Fruit fly (Drosophila melanogaster): Measurements from ENCODE around the gene alpha-Est10.

Gene alpha-Est10

dm6 chr3R:7506314-7506988, 12.8 kb upstream of the alpha-Est10 start (continued):
- TF ChIP-seq bbx (GFP tag; IDR thresholded peaks at IDR 0.05; ENCODE audit: partially characterized antibody) = no peak
- no peak for TF ChIP-seq CG1024 (GFP tag; IDR thresholded peaks at IDR 0.05)
- no peak for TF ChIP-seq unc-4 (GFP tag; IDR thresholded peaks at IDR 0.05; ENCODE audit: partially characterized antibody)
- TF ChIP-seq nom (GFP tag; optimal IDR thresholded peaks at IDR 0.05) = no peak
- TF ChIP-seq CG17359 (tag; optimal IDR thresholded peaks at IDR 0.05) = peak; percentile 57
- TF ChIP-seq hbn (GFP tag; IDR thresholded peaks at IDR 0.05; ENCODE audit: partially characterized antibody) = no peak
- TF ChIP-seq CG15269 (tag; optimal IDR thresholded peaks at IDR 0.05) = peak; percentile 86
- TF ChIP-seq klu (GFP tag; IDR thresholded peaks at IDR 0.05) = peak; percentile 70; the same call in 1 of the 2 replicates
- peak; percentile 91 for TF ChIP-seq HLH54F (GFP tag; optimal IDR thresholded peaks at IDR 0.05)
- TF ChIP-seq CG16863 (GFP tag; optimal IDR thresholded peaks at IDR 0.05) = peak; percentile 42
- TF ChIP-seq Hey (tag; optimal IDR thresholded peaks at IDR 0.05) = peak; percentile 3
- TF ChIP-seq CG12071 (GFP tag; optimal IDR thresholded peaks at IDR 0.05) = peak; percentile 79
- peak; percentile 85 for TF ChIP-seq CG6175 (GFP tag; IDR thresholded peaks at IDR 0.05)
- TF ChIP-seq pita (GFP tag; optimal IDR thresholded peaks at IDR 0.05) = no peak
- peak; percentile 62 for TF ChIP-seq CG4730 (GFP tag; IDR thresholded peaks at IDR 0.05)
- peak; percentile 56 for TF ChIP-seq stc (GFP tag; IDR thresholded peaks at IDR 0.05)
- TF ChIP-seq CG8944 (GFP tag; optimal IDR thresholded peaks at IDR 0.05) = peak; percentile 77
- TF ChIP-seq CG7928 (GFP tag; optimal IDR thresholded peaks at IDR 0.05) = peak; percentile 65
- TF ChIP-seq toy (GFP tag; IDR thresholded peaks at IDR 0.05) = peak; percentile 77; the same call in 1 of the 2 replicates
- no peak for TF ChIP-seq CG10565 (GFP tag; optimal IDR thresholded peaks at IDR 0.05)
- peak; percentile 59; the same call in 2 of the 3 replicates for TF ChIP-seq zfh1 (GFP tag; IDR thresholded peaks at IDR 0.05)
- TF ChIP-seq cad (GFP tag; optimal IDR thresholded peaks at IDR 0.05) = no peak
- peak; percentile 82 for TF ChIP-seq CG13894 (tag; optimal IDR thresholded peaks at IDR 0.05)
- peak; percentile 74 for TF ChIP-seq CG18011 (GFP tag; optimal IDR thresholded peaks at IDR 0.05)
- peak; percentile 87 for TF ChIP-seq fd3F (GFP tag; optimal IDR thresholded peaks at IDR 0.05)
- TF ChIP-seq CG8290 (GFP tag; optimal IDR thresholded peaks at IDR 0.05) = no peak
- peak in 1 of 2 experiments; percentile 95 for TF ChIP-seq CG8290 (tag; optimal IDR thresholded peaks at IDR 0.05)
- TF ChIP-seq jumu (GFP tag; optimal IDR thresholded peaks at IDR 0.05) = peak; percentile 76
- TF ChIP-seq gsb (GFP tag; IDR thresholded peaks at IDR 0.05) = peak; percentile 71
- TF ChIP-seq dm (GFP tag; optimal IDR thresholded peaks at IDR 0.05) = peak; percentile 69
- TF ChIP-seq pros (GFP tag; optimal IDR thresholded peaks at IDR 0.05) = no peak
- TF ChIP-seq ken (GFP tag; IDR thresholded peaks at IDR 0.05) = 0 out of 3 replicates have a peak, but pooled peaks have one; percentile 23
- peak; percentile 81 for TF ChIP-seq CrebB (tag; optimal IDR thresholded peaks at IDR 0.05)
- peak; percentile 82 for TF ChIP-seq CG15011 (GFP tag; optimal IDR thresholded peaks at IDR 0.05)
- peak; percentile 48; the same call in 1 of the 3 replicates for TF ChIP-seq ci (GFP tag; IDR thresholded peaks at IDR 0.05)
- peak; percentile 18 for TF ChIP-seq ash1 (GFP tag; optimal IDR thresholded peaks at IDR 0.05)
- no peak for TF ChIP-seq gt (GFP tag; IDR thresholded peaks at IDR 0.05)
- TF ChIP-seq Gsc (GFP tag; IDR thresholded peaks at IDR 0.05) = no peak
- TF ChIP-seq Hr39 (optimal IDR thresholded peaks at IDR 0.05) = no peak
- peak; percentile 77 to 78 for TF ChIP-seq Hr51 (GFP tag; optimal IDR thresholded peaks at IDR 0.05)
- no peak for TF ChIP-seq crol (GFP tag; IDR thresholded peaks at IDR 0.05)
- TF ChIP-seq CG13296 (GFP tag; optimal IDR thresholded peaks at IDR 0.05) = peak; percentile 81
- peak; percentile 89 for TF ChIP-seq PHDP (tag; optimal IDR thresholded peaks at IDR 0.05)
- peak; percentile 83 for TF ChIP-seq CG31224 (GFP tag; IDR thresholded peaks at IDR 0.05)
- TF ChIP-seq CG2202 (tag; optimal IDR thresholded peaks at IDR 0.05) = no peak
- peak; percentile 58 for TF ChIP-seq Nf-YB (GFP tag; optimal IDR thresholded peaks at IDR 0.05)
- peak; percentile 93 for TF ChIP-seq CG3281 (GFP tag; optimal IDR thresholded peaks at IDR 0.05)
- peak; percentile 51 for TF ChIP-seq tap (tag; optimal IDR thresholded peaks at IDR 0.05)
- no peak for TF ChIP-seq D (optimal IDR thresholded peaks at IDR 0.05)
- TF ChIP-seq D (GFP tag; optimal IDR thresholded peaks at IDR 0.05) = no peak
